Fruit fly (Drosophila melanogaster): ENCODE results near the gene CG4907.

CG4907 gene

dm6 chr3R:22724149-22724973, 13.8 kb upstream of the CG4907 start, which contains the start of gene Irp-1A (continued):
- peak; percentile 49 for TF ChIP-seq Hsf (GFP tag; optimal IDR thresholded peaks at IDR 0.05)
- TF ChIP-seq CG42726 (GFP tag; IDR thresholded peaks at IDR 0.05; ENCODE audit: partially characterized antibody): peak; percentile 22; the same call in 1 of the 2 replicates
- no peak for TF ChIP-seq Side (GFP tag; optimal IDR thresholded peaks at IDR 0.05)
- TF ChIP-seq Antp (GFP tag; optimal IDR thresholded peaks at IDR 0.05): peak; percentile 19
- TF ChIP-seq Rx (GFP tag; IDR thresholded peaks at IDR 0.05): no peak
- TF ChIP-seq CG10565 (GFP tag; optimal IDR thresholded peaks at IDR 0.05): no peak
- TF ChIP-seq CG16815 (GFP tag; optimal IDR thresholded peaks at IDR 0.05): peak; percentile 12
- peak; percentile 85 for TF ChIP-seq amos (GFP tag; IDR thresholded peaks at IDR 0.05; ENCODE audit: partially characterized antibody)
- TF ChIP-seq Atf3 (GFP tag; optimal IDR thresholded peaks at IDR 0.05): no peak
- TF ChIP-seq ash1 (GFP tag; optimal IDR thresholded peaks at IDR 0.05): no peak
- no peak for TF ChIP-seq chif (GFP tag; optimal IDR thresholded peaks at IDR 0.05)
- peak; percentile 14 for TF ChIP-seq CG6854 (GFP tag; optimal IDR thresholded peaks at IDR 0.05)
- peak; percentile 54 for TF ChIP-seq CrebB (tag; optimal IDR thresholded peaks at IDR 0.05)
- peak; percentile 2; the same call in 1 of the 2 replicates for TF ChIP-seq Ravus (GFP tag; IDR thresholded peaks at IDR 0.05)
- peak; percentile 79 for TF ChIP-seq Fer3 (tag; optimal IDR thresholded peaks at IDR 0.05)
- TF ChIP-seq Mad (GFP tag; optimal IDR thresholded peaks at IDR 0.05): no peak
- peak; percentile 57 for TF ChIP-seq zen (tag; optimal IDR thresholded peaks at IDR 0.05)
- TF ChIP-seq dm (GFP tag; optimal IDR thresholded peaks at IDR 0.05): peak; percentile 35
- peak; percentile 86 for TF ChIP-seq CG34422 (GFP tag; IDR thresholded peaks at IDR 0.05)
- peak; percentile 27; the same call in 1 of the 2 replicates for TF ChIP-seq CG10321 (GFP tag; IDR thresholded peaks at IDR 0.05)
- TF ChIP-seq CG3407 (GFP tag; optimal IDR thresholded peaks at IDR 0.05): peak; percentile 44
- TF ChIP-seq z (GFP tag; IDR thresholded peaks at IDR 0.05): no peak
- TF ChIP-seq psq (GFP tag; optimal IDR thresholded peaks at IDR 0.05): peak; percentile 0
- peak; percentile 55 for TF ChIP-seq bcd (GFP tag; optimal IDR thresholded peaks at IDR 0.05)
- peak; percentile 37 for TF ChIP-seq Abd-B (GFP tag; optimal IDR thresholded peaks at IDR 0.05)
- no peak for TF ChIP-seq NC2α (GFP tag; optimal IDR thresholded peaks at IDR 0.05)
- peak; percentile 8; the same call in 1 of the 2 replicates for TF ChIP-seq sim (GFP tag; IDR thresholded peaks at IDR 0.05)
- peak; percentile 23 for TF ChIP-seq vfl (GFP tag; optimal IDR thresholded peaks at IDR 0.05)
- peak; percentile 85 for TF ChIP-seq Opbp (GFP tag; IDR thresholded peaks at IDR 0.05; ENCODE audit: partially characterized antibody)
- TF ChIP-seq jing (GFP tag; optimal IDR thresholded peaks at IDR 0.05): no peak
- peak; percentile 53 for TF ChIP-seq fd3F (GFP tag; optimal IDR thresholded peaks at IDR 0.05)
- TF ChIP-seq CG4404 (GFP tag; IDR thresholded peaks at IDR 0.05): peak; percentile 25; the same call in 1 of the 2 replicates
- peak; percentile 80 for TF ChIP-seq Sox102F (GFP tag; optimal IDR thresholded peaks at IDR 0.05)
- peak; percentile 62 for TF ChIP-seq CG11085 (GFP tag; IDR thresholded peaks at IDR 0.05)
- peak; percentile 82 for TF ChIP-seq nmo (GFP tag; optimal IDR thresholded peaks at IDR 0.05)
- peak; percentile 2 for TF ChIP-seq Sin3A (optimal IDR thresholded peaks at IDR 0.05)
- no peak for TF ChIP-seq so (GFP tag; IDR thresholded peaks at IDR 0.05)
- peak; percentile 82 for TF ChIP-seq knrl (GFP tag; IDR thresholded peaks at IDR 0.05; ENCODE audit: partially characterized antibody)
- TF ChIP-seq abd-A (tag; optimal IDR thresholded peaks at IDR 0.05): no peak
- peak; percentile 90 for TF ChIP-seq Scr (GFP tag; IDR thresholded peaks at IDR 0.05; ENCODE audit: partially characterized antibody)
- TF ChIP-seq Med (GFP tag): peak; percentile 82
- TF ChIP-seq bab2 (GFP tag; optimal IDR thresholded peaks at IDR 0.05): peak; percentile 3
- TF ChIP-seq esg (GFP tag; conservative IDR thresholded peaks at IDR 0.05): peak; percentile 47; the same call in 1 of the 2 replicates
- TF ChIP-seq hth (optimal IDR thresholded peaks at IDR 0.05): no peak
- no peak for TF ChIP-seq CG8359 (GFP tag; optimal IDR thresholded peaks at IDR 0.05; ENCODE audit: borderline replicate concordance)
- TF ChIP-seq CG7745 (tag; optimal IDR thresholded peaks at IDR 0.05): no peak
- TF ChIP-seq CG12391 (tag; optimal IDR thresholded peaks at IDR 0.05): peak; percentile 91
- no peak for TF ChIP-seq CG10274 (GFP tag; optimal IDR thresholded peaks at IDR 0.05)
- no peak for TF ChIP-seq dimm (GFP tag; IDR thresholded peaks at IDR 0.05)

All from whole organism, embryonic.